Fruit fly (Drosophila melanogaster): ENCODE results near the gene CG43739.

Gene CG43739

DNA sequence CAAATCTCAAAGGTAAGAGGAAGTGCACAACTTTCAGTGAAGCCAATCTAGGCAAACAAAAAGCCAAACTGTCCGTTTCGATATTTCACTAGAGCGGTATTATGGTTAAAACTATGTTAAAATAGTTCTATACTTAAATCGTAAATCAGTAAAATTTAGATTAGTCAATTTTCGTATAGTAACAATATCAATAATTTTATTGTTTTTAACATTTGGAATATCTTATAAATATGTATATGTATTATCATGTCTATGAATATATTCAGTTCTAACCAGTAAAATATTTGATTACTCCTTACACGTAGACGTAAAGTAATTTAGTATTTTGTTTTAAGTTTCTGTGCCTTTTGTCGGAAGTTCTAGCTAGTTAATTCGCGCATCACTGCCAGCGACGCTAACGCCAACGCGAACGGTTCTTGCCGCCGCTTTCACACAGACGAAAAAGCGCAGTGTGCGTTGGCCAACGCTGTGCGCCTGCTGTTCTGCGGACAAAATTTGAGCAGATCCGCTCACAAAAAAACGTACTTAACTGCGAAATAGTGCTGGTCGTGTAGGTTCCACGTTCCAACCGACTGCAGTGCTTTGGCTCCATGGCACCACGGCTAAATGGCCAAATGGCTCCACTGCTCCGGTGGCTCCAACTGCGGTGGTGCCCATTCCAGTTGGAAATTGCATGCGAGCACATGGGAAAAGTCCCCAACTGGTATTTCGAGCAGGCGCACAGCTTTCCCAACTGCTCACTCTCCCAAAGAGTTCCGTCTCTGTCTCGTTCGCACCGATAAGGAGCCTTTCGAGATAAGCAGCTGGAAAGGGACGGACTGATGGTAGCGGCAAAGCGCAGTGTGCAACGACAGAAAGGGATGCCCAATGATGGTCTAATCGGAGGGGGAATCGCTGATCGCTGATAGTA, 95.3 kb downstream of the CG43739 start (continued):
- TF ChIP-seq insv (GFP tag; optimal IDR thresholded peaks at IDR 0.05) (peak in 1 of 2 experiments; percentile 90), CG42726 (GFP tag; IDR thresholded peaks at IDR 0.05; ENCODE audit: partially characterized antibody) (no peak), Lhr (GFP tag; optimal IDR thresholded peaks at IDR 0.05) (peak; percentile 64), CG10321 (GFP tag; IDR thresholded peaks at IDR 0.05) (peak; percentile 95), abd-A (tag; optimal IDR thresholded peaks at IDR 0.05) (peak; percentile 89), CG30403 (GFP tag; optimal IDR thresholded peaks at IDR 0.05) (peak; percentile 42), her (GFP tag; optimal IDR thresholded peaks at IDR 0.05) (peak; percentile 37), eve (GFP tag; optimal IDR thresholded peaks at IDR 0.05) (peak in 1 of 2 experiments; percentile 1), CG33213 (GFP tag; optimal IDR thresholded peaks at IDR 0.05) (peak; percentile 11), CG12071 (GFP tag; optimal IDR thresholded peaks at IDR 0.05) (no peak), nau (GFP tag; optimal IDR thresholded peaks at IDR 0.05) (no peak), Ets97D (GFP tag; optimal IDR thresholded peaks at IDR 0.05) (no peak), HmgD (GFP tag; optimal IDR thresholded peaks at IDR 0.05) (peak; percentile 81), Hsf (GFP tag; optimal IDR thresholded peaks at IDR 0.05) (no peak), Dll (GFP tag; IDR thresholded peaks at IDR 0.05; ENCODE audit: partially characterized antibody) (peak; percentile 49; the same call in 2 of the 4 replicates), Antp (GFP tag; optimal IDR thresholded peaks at IDR 0.05) (peak; percentile 12), Sry-β (GFP tag; optimal IDR thresholded peaks at IDR 0.05) (peak; percentile 96), Mad (GFP tag; optimal IDR thresholded peaks at IDR 0.05) (no peak), HLH4C (GFP tag; IDR thresholded peaks at IDR 0.05; ENCODE audit: partially characterized antibody) (peak; percentile 55; the same call in 2 of the 3 replicates), CG32772 (GFP tag; IDR thresholded peaks at IDR 0.05) (no peak), Lim3 (GFP tag; IDR thresholded peaks at IDR 0.05) (no peak), grn (GFP tag; optimal IDR thresholded peaks at IDR 0.05) (peak; percentile 100), CG8478 (optimal IDR thresholded peaks at IDR 0.05) (peak; percentile 93), lab (GFP tag; optimal IDR thresholded peaks at IDR 0.05) (peak; percentile 49), sna (GFP tag; IDR thresholded peaks at IDR 0.05; ENCODE audit: partially characterized antibody) (peak; percentile 72), CG6175 (GFP tag; IDR thresholded peaks at IDR 0.05) (peak; percentile 70; the same call in 1 of the 3 replicates), Elba2 (GFP tag; optimal IDR thresholded peaks at IDR 0.05) (no peak), dpn (GFP tag; optimal IDR thresholded peaks at IDR 0.05) (peak in 1 of 2 experiments; percentile 15), cg (GFP tag; optimal IDR thresholded peaks at IDR 0.05) (peak; percentile 17), D19A (tag; optimal IDR thresholded peaks at IDR 0.05) (no peak), CG11504 (tag; optimal IDR thresholded peaks at IDR 0.05) (peak; percentile 50), tin (GFP tag; optimal IDR thresholded peaks at IDR 0.05) (no peak), CG6689 (GFP tag; IDR thresholded peaks at IDR 0.05) (0 out of 2 replicates have a peak, but pooled peaks have one; percentile 18), BEAF-32 (GFP tag; optimal IDR thresholded peaks at IDR 0.05) (no peak), mirr (GFP tag; optimal IDR thresholded peaks at IDR 0.05) (peak; percentile 58), CG10267 (tag; optimal IDR thresholded peaks at IDR 0.05) (peak; percentile 4), CG4328 (GFP tag; optimal IDR thresholded peaks at IDR 0.05) (peak; percentile 11), nerfin-1 (tag; optimal IDR thresholded peaks at IDR 0.05) (no peak), dmrt99B (tag; optimal IDR thresholded peaks at IDR 0.05) (peak; percentile 33), CG3726 (GFP tag; IDR thresholded peaks at IDR 0.05) (no peak), wor (GFP tag; IDR thresholded peaks at IDR 0.05) (no peak), CG7963 (GFP tag; IDR thresholded peaks at IDR 0.05; ENCODE audit: partially characterized antibody) (peak; percentile 55; the same call in 1 of the 3 replicates), CG10147 (GFP tag; optimal IDR thresholded peaks at IDR 0.05) (no peak), CG1647 (GFP tag; optimal IDR thresholded peaks at IDR 0.05) (no peak), CoRest (tag; optimal IDR thresholded peaks at IDR 0.05) (peak; percentile 41), hkb (optimal IDR thresholded peaks at IDR 0.05) (no peak), hkb (GFP tag; IDR thresholded peaks at IDR 0.05) (peak; percentile 45), Aef1 (GFP tag; IDR thresholded peaks at IDR 0.05) (no peak)
